Worm (Caenorhabditis elegans) whole organism, L1 larva: ENCODE measurements around the gene ehbp-1.

Experiments used
- C04F5.9 ChIP-seq: sonication (generic microtip); optimal IDR thresholded peaks from 2 replicates; lab custom pipeline; 2016; ENCODE audit warnings: missing genetic modification characterization, missing compliant biosample characterization
- C16A3.4 ChIP-seq: fragments of 150-350 bp; optimal IDR thresholded peaks from 2 replicates; lab custom pipeline; 2014; ENCODE audit warnings: missing biosample characterization, missing genetic modification characterization
- C34B4.2 ChIP-seq: sonication (generic microtip); optimal IDR thresholded peaks from 2 replicates; lab custom pipeline; 2017; ENCODE audit warnings: mild to moderate bottlenecking, missing genetic modification characterization, missing compliant biosample characterization
- Y116A8C.19 ChIP-seq: sonication (generic microtip); optimal IDR thresholded peaks from 2 replicates; lab custom pipeline; 2016; ENCODE audit warnings: missing compliant biosample characterization, missing genetic modification characterization, borderline replicate concordance
- alr-1 ChIP-seq: fragments of 200-800 bp; sonication (Bioruptor generic); optimal IDR thresholded peaks from 2 replicates; lab custom pipeline; 2018; ENCODE audit warnings: borderline replicate concordance, mild to moderate bottlenecking, missing genetic modification characterization, missing compliant biosample characterization
- aly-2 ChIP-seq: fragments of 150-350 bp; optimal IDR thresholded peaks from 2 replicates; lab custom pipeline; 2014; ENCODE audit warnings: missing biosample characterization, missing genetic modification characterization
- blmp-1 ChIP-seq: fragments of 150-350 bp; optimal IDR thresholded peaks from 2 replicates; lab custom pipeline; 2014; ENCODE audit warnings: missing biosample characterization, missing genetic modification characterization
- ceh-8 ChIP-seq: fragments of 200-800 bp; sonication (Bioruptor generic); optimal IDR thresholded peaks from 2 replicates; lab custom pipeline; 2018; ENCODE audit warnings: mild to moderate bottlenecking, missing genetic modification characterization, moderate library complexity, missing compliant biosample characterization
- ceh-82 ChIP-seq, 3 experiments: fragments of 150-350 bp in 1 of 3; sonication (generic microtip) in 2 of 3; optimal IDR thresholded peaks; 2 replicates each; lab custom pipeline; 2014 to 2017; ENCODE audit warnings: missing biosample characterization in 3 of 3, missing genetic modification characterization in 3 of 3
- ces-1 ChIP-seq: fragments of 150-350 bp; optimal IDR thresholded peaks from 2 replicates; lab custom pipeline; 2014; ENCODE audit warnings: missing biosample characterization, missing genetic modification reagents, missing genetic modification characterization
- efl-1 ChIP-seq, 4 experiments: fragments of 150-350 bp; optimal IDR thresholded peaks in 3 of 4; peaks in 1 of 4; 1 replicate in 1 of 4; 2 replicates in 3 of 4; lab custom pipeline; 2014; ENCODE audit warnings: missing biosample characterization in 2 of 4, missing genetic modification characterization in 2 of 4, missing genetic modification reagents in 2 of 4
- elt-2 ChIP-seq: sonication (generic microtip); optimal IDR thresholded peaks from 2 replicates; lab custom pipeline; 2016; ENCODE audit warnings: missing genetic modification characterization, mild to moderate bottlenecking, inconsistent platforms, missing compliant biosample characterization, missing genetic modification reagents
- elt-3 ChIP-seq, 6 experiments: fragments of 150-350 bp in 1 of 6; sonication (generic microtip); optimal IDR thresholded peaks; 2 replicates each; lab custom pipeline; 2017 to 2018; ENCODE audit warnings: missing biosample characterization in 6 of 6, missing genetic modification characterization in 6 of 6, inconsistent platforms in 1 of 6
- fkh-10 ChIP-seq: sonication (generic microtip); optimal IDR thresholded peaks from 2 replicates; lab custom pipeline; 2017; ENCODE audit warnings: missing biosample characterization, missing genetic modification reagents, missing genetic modification characterization
- fkh-4 ChIP-seq: sonication (generic microtip); optimal IDR thresholded peaks from 2 replicates; lab custom pipeline; 2016; ENCODE audit warnings: missing compliant biosample characterization, missing genetic modification characterization, borderline replicate concordance
- fkh-8 ChIP-seq: sonication (generic microtip); optimal IDR thresholded peaks from 2 replicates; lab custom pipeline; 2016; ENCODE audit warnings: mild to moderate bottlenecking, missing genetic modification characterization, missing compliant biosample characterization
- fos-1 ChIP-seq: fragments of 150-350 bp; optimal IDR thresholded peaks from 2 replicates; lab custom pipeline; 2014; ENCODE audit warnings: missing biosample characterization, missing genetic modification characterization
- hlh-17 ChIP-seq: fragments of 200-800 bp; sonication (Bioruptor generic); optimal IDR thresholded peaks from 2 replicates; lab custom pipeline; 2018; ENCODE audit warnings: missing genetic modification characterization, mild to moderate bottlenecking, missing compliant biosample characterization, moderate library complexity, borderline replicate concordance
- hlh-4 ChIP-seq: sonication (generic microtip); optimal IDR thresholded peaks from 2 replicates; lab custom pipeline; 2016; ENCODE audit warnings: mild to moderate bottlenecking, missing genetic modification characterization, missing compliant biosample characterization
- irx-1 ChIP-seq: sonication (generic microtip); optimal IDR thresholded peaks from 2 replicates; lab custom pipeline; 2016; ENCODE audit warnings: missing genetic modification characterization, missing compliant biosample characterization
- lin-13 ChIP-seq: fragments of 150-350 bp; optimal IDR thresholded peaks from 2 replicates; lab custom pipeline; 2014; ENCODE audit warnings: missing biosample characterization, missing genetic modification reagents, missing genetic modification characterization
- lin-14 ChIP-seq: fragments of 200-800 bp; sonication (Bioruptor generic); optimal IDR thresholded peaks from 2 replicates; lab custom pipeline; 2018; ENCODE audit warnings: mild to moderate bottlenecking, missing genetic modification characterization, moderate library complexity, missing compliant biosample characterization
- lin-35 ChIP-seq, 2 experiments: fragments of 150-350 bp; optimal IDR thresholded peaks; 2 replicates each; lab custom pipeline; 2014; ENCODE audit warnings: missing biosample characterization in 2 of 2, missing genetic modification characterization in 2 of 2, missing genetic modification reagents in 2 of 2
- lsy-2 ChIP-seq, 2 experiments: fragments of 150-350 bp; optimal IDR thresholded peaks; 2 replicates each; lab custom pipeline; 2014; ENCODE audit warnings: missing biosample characterization in 2 of 2, missing genetic modification characterization in 2 of 2
- mab-9 ChIP-seq: fragments of 200-800 bp; sonication (Bioruptor generic); IDR thresholded peaks from 2 replicates; pipeline ENCODE4 v1.3.6; 2022; ENCODE audit warnings: missing genetic modification reagents, missing genetic modification characterization, missing compliant biosample characterization
- mef-2 ChIP-seq: fragments of 150-350 bp; optimal IDR thresholded peaks from 2 replicates; lab custom pipeline; 2014; ENCODE audit warnings: missing biosample characterization, missing genetic modification characterization
- mep-1 ChIP-seq: fragments of 150-350 bp; optimal IDR thresholded peaks from 2 replicates; lab custom pipeline; 2014; ENCODE audit warnings: missing biosample characterization, missing genetic modification characterization
- nhr-11 ChIP-seq: fragments of 150-350 bp; optimal IDR thresholded peaks from 2 replicates; lab custom pipeline; 2014; ENCODE audit warnings: missing biosample characterization, missing genetic modification characterization
- nhr-12 ChIP-seq: sonication (generic microtip); optimal IDR thresholded peaks from 2 replicates; lab custom pipeline; 2017; ENCODE audit warnings: missing biosample characterization, missing genetic modification characterization
- nhr-19 ChIP-seq: fragments of 200-800 bp; sonication (Bioruptor generic); conservative IDR thresholded peaks from 2 replicates; pipeline ENCODE4 v1.3.6; 2022; ENCODE audit warnings: missing genetic modification characterization, missing compliant biosample characterization
- nhr-20 ChIP-seq: sonication (generic microtip); optimal IDR thresholded peaks from 2 replicates; lab custom pipeline; 2016; ENCODE audit warnings: mild to moderate bottlenecking, missing genetic modification characterization, missing compliant biosample characterization
- nhr-237 ChIP-seq: fragments of 150-350 bp; optimal IDR thresholded peaks from 2 replicates; lab custom pipeline; 2014; ENCODE audit warnings: missing biosample characterization, missing genetic modification characterization
- nhr-28 ChIP-seq: fragments of 150-350 bp; optimal IDR thresholded peaks from 2 replicates; lab custom pipeline; 2014; ENCODE audit warnings: missing biosample characterization, missing genetic modification characterization
- nhr-71 ChIP-seq: sonication (generic microtip); optimal IDR thresholded peaks from 2 replicates; lab custom pipeline; 2016; ENCODE audit warnings: mild to moderate bottlenecking, missing genetic modification characterization, moderate library complexity, missing compliant biosample characterization
- nhr-84 ChIP-seq: sonication (generic microtip); optimal IDR thresholded peaks from 2 replicates; lab custom pipeline; 2017; ENCODE audit warnings: missing biosample characterization, missing genetic modification characterization
- nhr-85 ChIP-seq: sonication (generic microtip); peaks from one replicate; lab custom pipeline; 2016; ENCODE audit warnings: missing genetic modification characterization, inconsistent platforms, missing compliant biosample characterization
- skn-1 ChIP-seq: fragments of 150-350 bp; optimal IDR thresholded peaks from 2 replicates; lab custom pipeline; 2014; ENCODE audit warnings: missing biosample characterization, missing genetic modification characterization
- snpc-4 ChIP-seq: fragments of 150-350 bp; optimal IDR thresholded peaks from 2 replicates; lab custom pipeline; 2014; ENCODE audit warnings: missing biosample characterization, missing genetic modification characterization
- sox-4 ChIP-seq: sonication (generic microtip); optimal IDR thresholded peaks from 2 replicates; lab custom pipeline; 2016; ENCODE audit warnings: missing genetic modification characterization, missing compliant biosample characterization
- sup-37 ChIP-seq: fragments of 200-800 bp; sonication (Bioruptor generic); optimal IDR thresholded peaks from 2 replicates; lab custom pipeline; 2018; ENCODE audit warnings: mild to moderate bottlenecking, missing genetic modification characterization, missing compliant biosample characterization
- tbx-2 ChIP-seq: sonication (generic microtip); optimal IDR thresholded peaks from 2 replicates; lab custom pipeline; 2016; ENCODE audit warnings: missing genetic modification characterization, missing compliant biosample characterization
- tlp-1 ChIP-seq: fragments of 150-350 bp; optimal IDR thresholded peaks from 2 replicates; lab custom pipeline; 2014; ENCODE audit warnings: missing biosample characterization, missing genetic modification characterization
- unc-130 ChIP-seq: fragments of 150-350 bp; optimal IDR thresholded peaks from 2 replicates; lab custom pipeline; 2017; ENCODE audit warnings: missing biosample characterization, missing genetic modification characterization, inconsistent platforms
- unc-30 ChIP-seq: sonication (generic microtip); optimal IDR thresholded peaks from 2 replicates; lab custom pipeline; 2017; ENCODE audit warnings: missing biosample characterization, missing genetic modification characterization
- unc-62 ChIP-seq: fragments of 150-350 bp; optimal IDR thresholded peaks from 2 replicates; lab custom pipeline; 2014; ENCODE audit warnings: missing biosample characterization, missing genetic modification reagents, missing genetic modification characterization
- xbp-1 ChIP-seq: sonication (generic microtip); optimal IDR thresholded peaks from 2 replicates; lab custom pipeline; 2016; ENCODE audit warnings: missing genetic modification characterization, missing compliant biosample characterization
- zag-1 ChIP-seq: fragments of 150-350 bp; optimal IDR thresholded peaks from 2 replicates; lab custom pipeline; 2014; ENCODE audit warnings: missing biosample characterization, missing genetic modification characterization

ehbp-1 gene

ce11 chrV:9516280-9516679, 34.2 kb upstream of the ehbp-1 start (continued):
- TF ChIP-seq snpc-4, result no peak
- no peak for TF ChIP-seq ces-1
- TF ChIP-seq fkh-8 (tag; lab: Kevin White, UChicago), result no peak
- TF ChIP-seq fos-1, result no peak
- TF ChIP-seq mef-2 (tag; lab: Kevin White, UChicago), result no peak
- peak in 1 of 2 experiments; percentile 86 for TF ChIP-seq lin-35 (GFP tag; optimal IDR thresholded peaks at IDR 0.05; lab: Kevin White, UChicago)
- TF ChIP-seq irx-1 (tag; lab: Kevin White, UChicago), result peak; percentile 34

- TF ChIP-seq lin-14 (peak; percentile 2), nhr-19 (GFP tag; lab: Robert Waterston, UW) (no peak), alr-1 (tag; lab: Kevin White, UChicago) (no peak), nhr-85 (tag; lab: Kevin White, UChicago) (peak; percentile 67), C16A3.4 (tag; lab: Kevin White, UChicago) (no peak), elt-3 (tag; optimal IDR thresholded peaks at IDR 0.05; lab: Kevin White, UChicago) (peak in 1 of 6 experiments; percentile 49), sox-4 (tag; lab: Kevin White, UChicago) (no peak), blmp-1 (tag; lab: Kevin White, UChicago) (peak; percentile 89), fkh-4 (no peak)
Observed at ce11 chrV:9518832-9519231, 31.6 kb upstream of the ehbp-1 start, which contains the start of gene C50F4.8. Gene C50F4.8 (minus strand): TSS chrV:9518859.

ce11 chrV:9521697-9522096, 28.7 kb upstream of the ehbp-1 start:
- TF ChIP-seq unc-62 (GFP tag; lab: Kevin White, UChicago) (no peak), efl-1 (optimal IDR thresholded peaks at IDR 0.05; lab: Kevin White, UChicago) (no peak), efl-1 (GFP tag; optimal IDR thresholded peaks at IDR 0.05 in 1 of 2; lab: Kevin White, UChicago) (peak in 1 of 2 experiments; percentile 52)

- TF ChIP-seq nhr-84 (no peak), nhr-28 (no peak), skn-1 (tag; lab: Kevin White, UChicago) (no peak), ceh-82 (tag; optimal IDR thresholded peaks at IDR 0.05; lab: Kevin White, UChicago) (no peak), mep-1 (tag; lab: Kevin White, UChicago) (no peak), nhr-237 (tag; lab: Kevin White, UChicago) (no peak), lsy-2 (tag; optimal IDR thresholded peaks at IDR 0.05; lab: Kevin White, UChicago) (no peak), C34B4.2 (no peak), ceh-8 (GFP tag; lab: Kevin White, UChicago) (no peak), fkh-4 (no peak), mef-2 (tag; lab: Kevin White, UChicago) (no peak), unc-130 (no peak), nhr-85 (tag; lab: Kevin White, UChicago) (no peak), C04F5.9 (tag; lab: Kevin White, UChicago) (no peak), tbx-2 (no peak), unc-30 (tag; lab: Kevin White, UChicago) (no peak)
- TF ChIP-seq, all 84 proteins: peak for 0
Observed at ce11 chrV:9524099-9524498, 26.3 kb upstream of the ehbp-1 start, which contains the start of gene C50F4.9. Gene C50F4.9 (minus strand): TSS chrV:9524199.

ce11 chrV:9526470-9526869, 24.0 kb upstream of the ehbp-1 start, which contains the start of gene C50F4.1:
Gene C50F4.1 (plus strand): TSS chrV:9526793.
- TF ChIP-seq nhr-11 (no peak), fkh-10 (GFP tag; lab: Kevin White, UChicago) (no peak), aly-2 (no peak), mab-9 (GFP tag; lab: Robert Waterston, UW) (no peak), nhr-20 (tag; lab: Kevin White, UChicago) (peak; percentile 11), nhr-85 (tag; lab: Kevin White, UChicago) (no peak), xbp-1 (tag; lab: Kevin White, UChicago) (no peak), sup-37 (no peak), tlp-1 (tag; lab: Kevin White, UChicago) (no peak), lin-13 (no peak), hlh-17 (no peak), Y116A8C.19 (tag; lab: Kevin White, UChicago) (no peak), unc-130 (no peak), zag-1 (tag; lab: Kevin White, UChicago) (no peak), nhr-71 (tag; lab: Kevin White, UChicago) (no peak), elt-2 (tag; lab: Kevin White, UChicago) (peak; percentile 77), efl-1 (optimal IDR thresholded peaks at IDR 0.05; lab: Kevin White, UChicago) (no peak), efl-1 (GFP tag; optimal IDR thresholded peaks at IDR 0.05 in 1 of 2; lab: Kevin White, UChicago) (peak in 1 of 2 experiments; percentile 41), nhr-12 (tag; lab: Kevin White, UChicago) (no peak), hlh-4 (tag; lab: Kevin White, UChicago) (no peak), fkh-8 (tag; lab: Kevin White, UChicago) (no peak), nhr-19 (GFP tag; lab: Robert Waterston, UW) (no peak)
